Worm (Caenorhabditis elegans) whole organism, dauer: ENCODE data around the gene K09E4.1.

Experiments
- unc-62 ChIP-seq: sonication (generic microtip); optimal IDR thresholded peaks from 2 replicates; lab custom pipeline; 2017; ENCODE audit warnings: missing biosample characterization, missing genetic modification reagents, missing genetic modification characterization

Gene K09E4.1

ce11 chrII:14137538-14137937 is at the start of gene K09E4.1:
K09E4.1 (plus strand) TSS chrII:14137838.
- no peak for TF ChIP-seq unc-62 (GFP tag; lab: Kevin White, UChicago)

- TF ChIP-seq unc-62 (GFP tag; lab: Kevin White, UChicago) = no peak
Observed at ce11 chrII:14089796-14090372, 47.8 kb upstream of the K09E4.1 start.

- TF ChIP-seq unc-62 (GFP tag; lab: Kevin White, UChicago) = no peak
Observed at ce11 chrII:14091182-14091581, 46.5 kb upstream of the K09E4.1 start.

ce11 chrII:14094590-14094989 is 43.0 kb upstream of the K09E4.1 start, which contains the start of gene col-87:
col-87 (minus strand) TSS chrII:14094690.
- no peak for TF ChIP-seq unc-62 (GFP tag; lab: Kevin White, UChicago)

ce11 chrII:14095875-14096274 is 41.8 kb upstream of the K09E4.1 start:
- TF ChIP-seq unc-62 (GFP tag; lab: Kevin White, UChicago) = no peak

ce11 chrII:14096814-14097213 is 40.8 kb upstream of the K09E4.1 start:
- no peak for TF ChIP-seq unc-62 (GFP tag; lab: Kevin White, UChicago)

ce11 chrII:14097518-14097917 is 40.1 kb upstream of the K09E4.1 start, which contains the start of gene Y39G8C.2:
Y39G8C.2 (minus strand) TSS chrII:14097618.
- no peak for TF ChIP-seq unc-62 (GFP tag; lab: Kevin White, UChicago)

- TF ChIP-seq unc-62 (GFP tag; lab: Kevin White, UChicago) = no peak
Observed at ce11 chrII:14098348-14098747, 39.3 kb upstream of the K09E4.1 start.

ce11 chrII:14100963-14101362 is 36.7 kb upstream of the K09E4.1 start, which contains the start of gene bkip-1:
bkip-1 (plus strand) TSS chrII:14101263.
- no peak for TF ChIP-seq unc-62 (GFP tag; lab: Kevin White, UChicago)

- no peak for TF ChIP-seq unc-62 (GFP tag; lab: Kevin White, UChicago)
Observed at ce11 chrII:14102112-14102511, 35.5 kb upstream of the K09E4.1 start.

- TF ChIP-seq unc-62 (GFP tag; lab: Kevin White, UChicago) = no peak
Observed at ce11 chrII:14104470-14104869, 33.2 kb upstream of the K09E4.1 start, which contains the start of gene gur-4. gur-4 (plus strand) TSS chrII:14104770.

ce11 chrII:14106164-14106563 is 31.5 kb upstream of the K09E4.1 start:
- TF ChIP-seq unc-62 (GFP tag; lab: Kevin White, UChicago) = no peak

ce11 chrII:14109184-14109664 is 28.4 kb upstream of the K09E4.1 start, which contains the start of gene cpg-7:
cpg-7 (minus strand) TSS chrII:14109234.
- no peak for TF ChIP-seq unc-62 (GFP tag; lab: Kevin White, UChicago)

- no peak for TF ChIP-seq unc-62 (GFP tag; lab: Kevin White, UChicago)
Observed at ce11 chrII:14112842-14113241, 24.8 kb upstream of the K09E4.1 start.

- no peak for TF ChIP-seq unc-62 (GFP tag; lab: Kevin White, UChicago)
Observed at ce11 chrII:14118391-14118790, 19.2 kb upstream of the K09E4.1 start.

- TF ChIP-seq unc-62 (GFP tag; lab: Kevin White, UChicago) = no peak
Observed at ce11 chrII:14122065-14122464, 15.6 kb upstream of the K09E4.1 start, which contains the start of gene K09E4.4. K09E4.4 (minus strand) TSS chrII:14122165.

ce11 chrII:14126841-14127240 is 10.8 kb upstream of the K09E4.1 start, which contains the start of gene K09E4.3:
K09E4.3 (minus strand) TSS chrII:14126941.
- no peak for TF ChIP-seq unc-62 (GFP tag; lab: Kevin White, UChicago)
